Worm (Caenorhabditis elegans): ENCODE results near the gene C06E4.3.
A peak's percentile ranks its signal among the peaks of the same experiment; 100 is the strongest.
"Not testable (repeated sequence)": the region's sequence is repeated elsewhere in the genome, so short reads cannot be mapped to it uniquely, and the experiment has no call there.

The C06E4.3 gene

ce11 chrIV:7250158-7250557, 10.5 kb upstream of the C06E4.3 start, which contains the start of gene D2024.18:
TSS of gene D2024.18 (plus strand) at chrIV:7250458.
- no peak for TF ChIP-seq flh-1 (GFP tag; optimal IDR thresholded peaks at IDR 0.05)
- TF ChIP-seq cnd-1 (tag; optimal IDR thresholded peaks at IDR 0.05), result no peak
- no peak for TF ChIP-seq ceh-39 (tag; optimal IDR thresholded peaks at IDR 0.05)
- TF ChIP-seq ceh-43 (GFP tag; optimal IDR thresholded peaks at IDR 0.05), result no peak
- TF ChIP-seq unc-62 (GFP tag; optimal IDR thresholded peaks at IDR 0.05), result no peak
- TF ChIP-seq mep-1 (tag; optimal IDR thresholded peaks at IDR 0.05), result no peak
- no peak for TF ChIP-seq nhr-12 (tag; optimal IDR thresholded peaks at IDR 0.05)
- no peak for TF ChIP-seq nhr-76 (tag; optimal IDR thresholded peaks at IDR 0.05)
- no peak for TF ChIP-seq tbx-8 (GFP tag; optimal IDR thresholded peaks at IDR 0.05)
- no peak for TF ChIP-seq blmp-1 (tag; optimal IDR thresholded peaks at IDR 0.05)
- no peak for TF ChIP-seq bed-3 (GFP tag; optimal IDR thresholded peaks at IDR 0.05)
- TF ChIP-seq ham-2 (GFP tag; optimal IDR thresholded peaks at IDR 0.05), result no peak
- TF ChIP-seq ztf-11 (tag; optimal IDR thresholded peaks at IDR 0.05), result no peak
- no peak for TF ChIP-seq M03D4.4 (tag; optimal IDR thresholded peaks at IDR 0.05)
- TF ChIP-seq lin-32 (GFP tag; optimal IDR thresholded peaks at IDR 0.05), result no peak
- TF ChIP-seq elt-3 (tag; optimal IDR thresholded peaks at IDR 0.05), result no peak
- TF ChIP-seq ces-1 (GFP tag; optimal IDR thresholded peaks at IDR 0.05), result no peak

ce11 chrIV:7253271-7253670, 7.4 kb upstream of the C06E4.3 start:
- no peak for TF ChIP-seq nhr-2 (tag; optimal IDR thresholded peaks at IDR 0.05)
- TF ChIP-seq ztf-11 (tag; optimal IDR thresholded peaks at IDR 0.05), result no peak
- TF ChIP-seq lin-32 (GFP tag; optimal IDR thresholded peaks at IDR 0.05), result no peak
- TF ChIP-seq mep-1 (tag; optimal IDR thresholded peaks at IDR 0.05), result no peak
- TF ChIP-seq unc-39 (tag; optimal IDR thresholded peaks at IDR 0.05), result no peak
- TF ChIP-seq unc-120 (tag; optimal IDR thresholded peaks at IDR 0.05; ENCODE audit: poor library complexity, severe bottlenecking), result no peak
- TF ChIP-seq ham-2 (GFP tag; optimal IDR thresholded peaks at IDR 0.05), result no peak
- no peak for TF ChIP-seq tbx-8 (GFP tag; optimal IDR thresholded peaks at IDR 0.05)
- no peak for TF ChIP-seq flh-1 (GFP tag; optimal IDR thresholded peaks at IDR 0.05)
- TF ChIP-seq lin-13 (tag; optimal IDR thresholded peaks at IDR 0.05), result no peak
- no peak for TF ChIP-seq nhr-76 (tag; optimal IDR thresholded peaks at IDR 0.05)
- no peak for TF ChIP-seq blmp-1 (tag; optimal IDR thresholded peaks at IDR 0.05)
- no peak for TF ChIP-seq drap-1 (GFP tag; optimal IDR thresholded peaks at IDR 0.05)
- TF ChIP-seq ceh-39 (tag; optimal IDR thresholded peaks at IDR 0.05), result no peak
- TF ChIP-seq snpc-4 (tag; optimal IDR thresholded peaks at IDR 0.05), result no peak
- TF ChIP-seq ces-1 (GFP tag; optimal IDR thresholded peaks at IDR 0.05), result no peak
- no peak for TF ChIP-seq ceh-43 (GFP tag; optimal IDR thresholded peaks at IDR 0.05)
- TF ChIP-seq mab-5 (tag; optimal IDR thresholded peaks at IDR 0.05), result no peak

- not testable (repeated sequence) for TF ChIP-seq lsy-2 (tag; optimal IDR thresholded peaks at IDR 0.05); drap-1 (GFP tag; optimal IDR thresholded peaks at IDR 0.05); ham-2 (GFP tag; optimal IDR thresholded peaks at IDR 0.05)
Observed at ce11 chrIV:7254690-7255089, 6.0 kb upstream of the C06E4.3 start, which contains the start of gene C06E4.5. TSS of gene C06E4.5 (plus strand) at chrIV:7254990.

ce11 chrIV:7258253-7258652, 2.4 kb upstream of the C06E4.3 start, which contains the start of gene C06E4.6:
TSS of gene C06E4.6 (minus strand) at chrIV:7258303.
- TF ChIP-seq ztf-11 (tag; optimal IDR thresholded peaks at IDR 0.05), result no peak

- TF ChIP-seq blmp-1 (tag; optimal IDR thresholded peaks at IDR 0.05), result no peak
- TF ChIP-seq ceh-39 (tag; optimal IDR thresholded peaks at IDR 0.05), result no peak
- no peak for TF ChIP-seq lin-32 (GFP tag; optimal IDR thresholded peaks at IDR 0.05)
Observed at ce11 chrIV:7263137-7263536, 2.5 kb downstream of the C06E4.3 start, which contains the start of gene glb-2. TSS of gene glb-2 (minus strand) at chrIV:7263237.

ce11 chrIV:7274969-7275548, 14.4 kb downstream of the C06E4.3 start:
- TF ChIP-seq mep-1 (tag; optimal IDR thresholded peaks at IDR 0.05) (no peak), unc-39 (tag; optimal IDR thresholded peaks at IDR 0.05) (no peak), mab-5 (tag; optimal IDR thresholded peaks at IDR 0.05) (no peak), bed-3 (GFP tag; optimal IDR thresholded peaks at IDR 0.05) (no peak), ces-1 (GFP tag; optimal IDR thresholded peaks at IDR 0.05) (peak; percentile 76)

- TF ChIP-seq unc-39 (tag; optimal IDR thresholded peaks at IDR 0.05) (no peak), flh-1 (GFP tag; optimal IDR thresholded peaks at IDR 0.05) (no peak), elt-1 (tag; optimal IDR thresholded peaks at IDR 0.05; ENCODE audit: borderline replicate concordance, insufficient read depth) (no peak), sptf-1 (tag; optimal IDR thresholded peaks at IDR 0.05) (no peak), nhr-28 (tag; optimal IDR thresholded peaks at IDR 0.05) (no peak), unc-62 (GFP tag; optimal IDR thresholded peaks at IDR 0.05) (no peak), elt-3 (tag; optimal IDR thresholded peaks at IDR 0.05) (no peak), tbx-8 (GFP tag; optimal IDR thresholded peaks at IDR 0.05) (no peak), nhr-12 (tag; optimal IDR thresholded peaks at IDR 0.05) (no peak), ceh-83 (GFP tag; optimal IDR thresholded peaks at IDR 0.05) (no peak)
Observed at ce11 chrIV:7276661-7277060, 16.0 kb downstream of the C06E4.3 start, which contains the start of gene C06E4.2. TSS of gene C06E4.2 (plus strand) at chrIV:7276961.

All from whole organism, mixed stage, embryonic.